Fruit fly (Drosophila melanogaster): Measurements from ENCODE around the gene CG42590.

The CG42590 gene

dm6 chr3L:8081822-8082221 is 12.8 kb upstream of the CG42590 start (continued):
- no peak for TF ChIP-seq CG10959 (GFP tag; IDR thresholded peaks at IDR 0.05)
- no peak for TF ChIP-seq CG18764 (GFP tag; optimal IDR thresholded peaks at IDR 0.05)
- no peak for TF ChIP-seq CG1602 (GFP tag; optimal IDR thresholded peaks at IDR 0.05)
- no peak for TF ChIP-seq Opbp (GFP tag; IDR thresholded peaks at IDR 0.05; ENCODE audit: partially characterized antibody)
- TF ChIP-seq scrt (GFP tag; optimal IDR thresholded peaks at IDR 0.05): peak; percentile 98
- peak; percentile 64 for TF ChIP-seq CG13296 (GFP tag; optimal IDR thresholded peaks at IDR 0.05)
- TF ChIP-seq CG10147 (GFP tag; optimal IDR thresholded peaks at IDR 0.05): peak; percentile 31
- peak; percentile 42 for TF ChIP-seq mam (GFP tag; optimal IDR thresholded peaks at IDR 0.05)
- TF ChIP-seq CG7987 (GFP tag; optimal IDR thresholded peaks at IDR 0.05): peak; percentile 78
- no peak for TF ChIP-seq CG8359 (GFP tag; optimal IDR thresholded peaks at IDR 0.05; ENCODE audit: borderline replicate concordance)
- TF ChIP-seq cato (GFP tag; optimal IDR thresholded peaks at IDR 0.05; ENCODE audit: borderline replicate concordance): no peak
- TF ChIP-seq CG8944 (GFP tag; optimal IDR thresholded peaks at IDR 0.05): no peak
- TF ChIP-seq gt (GFP tag; IDR thresholded peaks at IDR 0.05): no peak
- TF ChIP-seq gcm2 (GFP tag; optimal IDR thresholded peaks at IDR 0.05): peak; percentile 15
- no peak for TF ChIP-seq CG4617 (GFP tag; optimal IDR thresholded peaks at IDR 0.05; ENCODE audit: borderline replicate concordance)
- TF ChIP-seq CG3281 (GFP tag; optimal IDR thresholded peaks at IDR 0.05): peak; percentile 37
- no peak for TF ChIP-seq esg (GFP tag; conservative IDR thresholded peaks at IDR 0.05)
- TF ChIP-seq CG7357 (GFP tag; IDR thresholded peaks at IDR 0.05): no peak
- peak; percentile 50 for TF ChIP-seq Dad (GFP tag; optimal IDR thresholded peaks at IDR 0.05)
- no peak for TF ChIP-seq Dref (GFP tag; IDR thresholded peaks at IDR 0.05)
- TF ChIP-seq lab (GFP tag; optimal IDR thresholded peaks at IDR 0.05): peak; percentile 89
- no peak for TF ChIP-seq CG17361 (GFP tag; IDR thresholded peaks at IDR 0.05)
- TF ChIP-seq CG11456 (GFP tag; IDR thresholded peaks at IDR 0.05): no peak
- no peak for TF ChIP-seq chif (GFP tag; optimal IDR thresholded peaks at IDR 0.05)
- TF ChIP-seq mirr (GFP tag; optimal IDR thresholded peaks at IDR 0.05): peak; percentile 75
- peak; percentile 44 for TF ChIP-seq CG12659 (GFP tag; optimal IDR thresholded peaks at IDR 0.05)
- no peak for TF ChIP-seq kni (GFP tag; optimal IDR thresholded peaks at IDR 0.05)
- TF ChIP-seq ara (GFP tag; IDR thresholded peaks at IDR 0.05): no peak
- TF ChIP-seq eyg (GFP tag; optimal IDR thresholded peaks at IDR 0.05): no peak
- no peak for TF ChIP-seq Xbp1 (GFP tag; optimal IDR thresholded peaks at IDR 0.05)
- peak; percentile 19 for TF ChIP-seq CG8290 (GFP tag; optimal IDR thresholded peaks at IDR 0.05)
- TF ChIP-seq CG8290 (tag; optimal IDR thresholded peaks at IDR 0.05): peak; percentile 38 to 71
- no peak for TF ChIP-seq Max (GFP tag; optimal IDR thresholded peaks at IDR 0.05)
- TF ChIP-seq MBD-R2 (GFP tag; IDR thresholded peaks at IDR 0.05): peak; percentile 14; the same call in 1 of the 2 replicates
- no peak for TF ChIP-seq hb (GFP tag; IDR thresholded peaks at IDR 0.05; ENCODE audit: partially characterized antibody)
- TF ChIP-seq salm (tag; optimal IDR thresholded peaks at IDR 0.05): peak; percentile 20
- no peak for TF ChIP-seq Usf (GFP tag; optimal IDR thresholded peaks at IDR 0.05)
- peak; percentile 46 for TF ChIP-seq odd (GFP tag; optimal IDR thresholded peaks at IDR 0.05)
- TF ChIP-seq ken (GFP tag; IDR thresholded peaks at IDR 0.05): no peak
- no peak for TF ChIP-seq ap (GFP tag; IDR thresholded peaks at IDR 0.05)
- TF ChIP-seq CG18476 (GFP tag; optimal IDR thresholded peaks at IDR 0.05): no peak
- TF ChIP-seq CG12299 (tag; optimal IDR thresholded peaks at IDR 0.05): peak; percentile 57
- TF ChIP-seq stwl (tag; optimal IDR thresholded peaks at IDR 0.05): peak; percentile 74
- peak; percentile 24 for TF ChIP-seq CG10431 (GFP tag; optimal IDR thresholded peaks at IDR 0.05)
- no peak for TF ChIP-seq CG43689 (GFP tag; IDR thresholded peaks at IDR 0.05)
- no peak for TF ChIP-seq Tbp (GFP tag; optimal IDR thresholded peaks at IDR 0.05)
- TF ChIP-seq da (GFP tag; optimal IDR thresholded peaks at IDR 0.05): no peak
- TF ChIP-seq CG12071 (GFP tag; optimal IDR thresholded peaks at IDR 0.05): peak; percentile 61
- no peak for TF ChIP-seq dmrt11E (tag; optimal IDR thresholded peaks at IDR 0.05)
- no peak for TF ChIP-seq phol (tag; optimal IDR thresholded peaks at IDR 0.05)
- TF ChIP-seq trh (GFP tag; optimal IDR thresholded peaks at IDR 0.05): no peak
- TF ChIP-seq CG17829 (tag; optimal IDR thresholded peaks at IDR 0.05): no peak

Measured in whole organism, embryonic.